ENCODE assay signal across 4 fruit fly cellular contexts in the genomic region with DNA sequence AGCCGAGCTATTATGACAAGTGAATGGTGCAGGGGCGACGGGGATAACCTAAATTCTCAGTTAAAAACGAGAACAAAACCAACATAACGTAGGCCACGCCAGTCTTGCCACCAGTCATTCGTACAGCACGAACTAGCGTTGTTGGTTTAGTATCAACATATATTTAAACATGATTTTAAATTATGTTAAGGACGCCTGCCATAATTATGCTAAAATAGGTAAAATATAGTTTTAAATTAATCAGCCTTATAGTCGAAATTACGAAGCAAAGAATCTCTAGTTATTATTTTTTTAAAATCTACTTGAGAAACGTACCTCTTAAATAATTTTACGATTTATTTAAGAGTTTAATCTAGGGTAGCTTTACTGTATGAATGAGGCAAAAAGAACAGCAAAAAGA.
TF ChIP-seq lines count a peak whose summit lies in the region.

No protein-coding gene starts in this region.

- TF ChIP-seq CTCF in whole organism, embryonic (GFP tag; optimal IDR thresholded peaks at IDR 0.05; lab: Kevin White, UChicago), result no peak

TF ChIP-seq in whole organism, adult, 20 proteins besides CTCF, POLR2A, EP300 and RAD21:
- no peak for TF ChIP-seq CG33017 (tag; optimal IDR thresholded peaks at IDR 0.05; lab: Kevin White, UChicago)
- TF ChIP-seq bab1 (GFP tag; optimal IDR thresholded peaks at IDR 0.05; lab: Kevin White, UChicago), result peak; percentile 34
- peak; percentile 66 for TF ChIP-seq kay (GFP tag; lab: Kevin White, UChicago; ENCODE audit: borderline replicate concordance)

TF ChIP-seq in whole organism, embryonic, 481 proteins besides CTCF, POLR2A, EP300 and RAD21:
- TF ChIP-seq grau (tag; optimal IDR thresholded peaks at IDR 0.05; lab: Kevin White, UChicago), result peak; percentile 73
- TF ChIP-seq sens (GFP tag; lab: Kevin White, UChicago), result peak; percentile 13
- no peak for TF ChIP-seq ab (GFP tag; optimal IDR thresholded peaks at IDR 0.05; lab: Kevin White, UChicago)
- TF ChIP-seq dimm (GFP tag; IDR thresholded peaks at IDR 0.05; lab: Robert Waterston, UW), result no peak
- TF ChIP-seq row (GFP tag; IDR thresholded peaks at IDR 0.05; lab: Robert Waterston, UW), result peak; percentile 31; the same call in 1 of the 3 replicates
- no peak for TF ChIP-seq CG15696 (tag; optimal IDR thresholded peaks at IDR 0.05; lab: Kevin White, UChicago)
- 0 out of 2 replicates have a peak, but pooled peaks have one; percentile 6 for TF ChIP-seq crol (GFP tag; IDR thresholded peaks at IDR 0.05; lab: Robert Waterston, UW)
- TF ChIP-seq CG2678 (tag; optimal IDR thresholded peaks at IDR 0.05; lab: Kevin White, UChicago), result peak; percentile 16
- TF ChIP-seq CG11504 (tag; optimal IDR thresholded peaks at IDR 0.05; lab: Kevin White, UChicago), result peak; percentile 8
- TF ChIP-seq gem (tag; optimal IDR thresholded peaks at IDR 0.05; lab: Kevin White, UChicago), result peak; percentile 10
- TF ChIP-seq shn (GFP tag; optimal IDR thresholded peaks at IDR 0.05; lab: Kevin White, UChicago), result no peak

TF ChIP-seq in whole organism, prepupa, 60 proteins besides CTCF, POLR2A, EP300 and RAD21:
- TF ChIP-seq Ets96B (tag; optimal IDR thresholded peaks at IDR 0.05; lab: Kevin White, UChicago) (peak; percentile 12), CG9139 (GFP tag; optimal IDR thresholded peaks at IDR 0.05; lab: Kevin White, UChicago) (no peak), Hr4 (GFP tag; optimal IDR thresholded peaks at IDR 0.05; lab: Kevin White, UChicago) (peak; percentile 34), CG15336 (GFP tag; IDR thresholded peaks at IDR 0.05; lab: Robert Waterston, UW) (peak; percentile 39; the same call in 1 of the 2 replicates), fd59A (GFP tag; optimal IDR thresholded peaks at IDR 0.05; lab: Kevin White, UChicago) (no peak), dac (GFP tag; optimal IDR thresholded peaks at IDR 0.05; lab: Kevin White, UChicago) (no peak), CG34406 (GFP tag; optimal IDR thresholded peaks at IDR 0.05; lab: Kevin White, UChicago) (no peak), CG8632 (GFP tag; optimal IDR thresholded peaks at IDR 0.05; lab: Kevin White, UChicago) (no peak), Eip75B (GFP tag; optimal IDR thresholded peaks at IDR 0.05; lab: Kevin White, UChicago) (peak; percentile 26), CG11294 (GFP tag; IDR thresholded peaks at IDR 0.05; lab: Robert Waterston, UW) (no peak), Ets21C (GFP tag; optimal IDR thresholded peaks at IDR 0.05; lab: Kevin White, UChicago) (no peak), Eip78C (GFP tag; lab: Kevin White, UChicago) (peak; percentile 68), CG1621 (tag; optimal IDR thresholded peaks at IDR 0.05; lab: Kevin White, UChicago) (no peak)
TF ChIP-seq in whole organism, prepupa: peak in this region for 5.

TF ChIP-seq in whole organism, pupa, 21 proteins besides CTCF, POLR2A, EP300 and RAD21:
- TF ChIP-seq CG15710 (tag; optimal IDR thresholded peaks at IDR 0.05; lab: Kevin White, UChicago) (peak; percentile 10), CG32121 (GFP tag; IDR thresholded peaks at IDR 0.05; lab: Robert Waterston, UW) (peak; percentile 33; the same call in 1 of the 2 replicates), CG17806 (tag; optimal IDR thresholded peaks at IDR 0.05; lab: Kevin White, UChicago) (peak; percentile 4), CG12605 (GFP tag; IDR thresholded peaks at IDR 0.05; lab: Robert Waterston, UW) (no peak), CG8159 (tag; optimal IDR thresholded peaks at IDR 0.05; lab: Kevin White, UChicago) (peak; percentile 29)
